Worm (Caenorhabditis elegans): Measurements from ENCODE around the gene rol-1.
"Not testable (repeated sequence)": the region's sequence is repeated elsewhere in the genome, so short reads cannot be mapped to it uniquely, and the experiment has no call there.

Gene rol-1

DNA sequence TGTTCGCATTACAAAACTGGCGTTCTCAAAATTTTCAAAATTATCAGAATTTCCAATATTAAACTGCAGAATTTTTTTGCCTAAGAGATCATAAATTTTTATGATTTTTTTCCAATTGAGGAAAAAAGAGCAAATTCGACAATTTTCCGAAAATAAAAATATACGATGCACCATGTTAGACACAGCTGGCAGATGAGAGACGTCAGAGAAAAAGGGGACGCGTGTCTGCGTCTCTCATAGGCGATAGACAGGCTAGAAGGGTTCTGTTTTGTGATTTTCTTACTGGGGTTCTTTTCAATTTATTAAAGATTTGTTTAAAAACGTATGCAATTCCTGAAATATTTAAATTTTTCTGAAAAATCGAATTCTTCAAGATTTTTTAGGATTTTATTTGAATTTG, 9.4 kb upstream of the rol-1 start (continued):
- TF ChIP-seq C16A3.4 (tag; optimal IDR thresholded peaks at IDR 0.05) (no peak), lin-13 (GFP tag; optimal IDR thresholded peaks at IDR 0.05) (no peak)

DNA sequence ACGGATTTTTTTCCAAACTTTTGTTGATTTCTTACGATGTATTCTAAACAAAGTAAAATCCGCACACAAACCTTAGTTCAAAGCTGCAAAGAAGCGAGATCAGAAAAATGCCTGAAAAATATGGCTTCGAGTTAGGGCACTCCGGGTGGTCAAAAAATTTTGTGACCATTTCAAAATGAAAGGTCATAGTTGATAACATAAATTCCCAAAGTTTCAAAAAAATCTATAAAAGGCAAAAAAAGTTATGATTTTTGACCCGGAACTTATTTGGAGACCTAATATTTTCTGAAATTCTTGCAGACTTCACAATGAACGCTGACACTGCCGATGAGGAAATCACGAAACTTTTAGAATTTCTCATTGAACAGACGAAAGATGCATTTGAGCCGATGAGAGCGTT, 7.8 kb upstream of the rol-1 start, which contains the start of gene Y57A10A.8:
Gene Y57A10A.8 (plus strand): TSS at position 301 of the 400 bp plus-strand sequence.
- not testable (repeated sequence) for TF ChIP-seq lsy-2 (tag; optimal IDR thresholded peaks at IDR 0.05); ceh-88 (GFP tag; IDR thresholded peaks at IDR 0.05); unc-86 (tag; optimal IDR thresholded peaks at IDR 0.05)

DNA sequence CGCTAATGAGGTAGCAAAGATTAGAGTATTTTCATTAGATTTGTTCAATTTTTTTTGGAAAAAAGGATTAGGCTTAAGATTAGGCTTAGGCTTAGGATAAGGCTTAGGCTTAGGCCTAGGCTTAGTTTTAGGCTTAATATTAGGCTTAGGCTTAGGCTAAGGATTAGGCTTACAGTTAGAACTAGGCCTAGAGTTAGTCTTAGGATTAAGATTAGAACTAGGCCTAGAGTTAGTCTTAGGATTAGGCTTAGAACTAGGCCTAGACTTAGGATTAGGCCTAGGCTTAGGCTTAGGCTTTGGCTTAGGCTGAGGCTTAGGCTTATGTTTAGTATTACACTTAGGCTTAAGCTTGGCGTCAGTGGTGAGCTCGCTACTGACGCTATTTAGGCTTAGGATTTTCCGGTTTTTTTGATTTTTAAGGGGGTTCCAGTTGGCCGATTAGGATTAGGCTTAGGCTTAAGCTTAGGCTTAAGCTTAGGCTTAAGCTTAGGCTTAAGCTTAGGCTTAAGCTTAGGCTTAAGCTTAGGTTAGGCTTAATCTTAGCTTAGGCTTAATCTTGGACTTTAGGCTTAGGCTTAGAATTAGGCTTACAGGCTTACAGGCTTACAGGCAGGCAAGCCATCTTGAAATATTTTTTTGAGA, 2.8 kb upstream of the rol-1 start:
- TF ChIP-seq swsn-7 (tag; optimal IDR thresholded peaks at IDR 0.05) (no peak), nhr-47 (tag; optimal IDR thresholded peaks at IDR 0.05) (no peak), aly-2 (tag; optimal IDR thresholded peaks at IDR 0.05) (no peak), unc-86 (tag; optimal IDR thresholded peaks at IDR 0.05) (no peak), egl-13 (tag; optimal IDR thresholded peaks at IDR 0.05) (no peak), nhr-71 (tag; optimal IDR thresholded peaks at IDR 0.05) (no peak), nhr-85 (tag) (no peak), fkh-4 (tag; optimal IDR thresholded peaks at IDR 0.05; ENCODE audit: borderline replicate concordance) (no peak), rnt-1 (tag; optimal IDR thresholded peaks at IDR 0.05) (no peak), C16A3.4 (tag; optimal IDR thresholded peaks at IDR 0.05) (no peak), nhr-76 (tag; optimal IDR thresholded peaks at IDR 0.05) (no peak), sptf-1 (tag; optimal IDR thresholded peaks at IDR 0.05) (no peak)

DNA sequence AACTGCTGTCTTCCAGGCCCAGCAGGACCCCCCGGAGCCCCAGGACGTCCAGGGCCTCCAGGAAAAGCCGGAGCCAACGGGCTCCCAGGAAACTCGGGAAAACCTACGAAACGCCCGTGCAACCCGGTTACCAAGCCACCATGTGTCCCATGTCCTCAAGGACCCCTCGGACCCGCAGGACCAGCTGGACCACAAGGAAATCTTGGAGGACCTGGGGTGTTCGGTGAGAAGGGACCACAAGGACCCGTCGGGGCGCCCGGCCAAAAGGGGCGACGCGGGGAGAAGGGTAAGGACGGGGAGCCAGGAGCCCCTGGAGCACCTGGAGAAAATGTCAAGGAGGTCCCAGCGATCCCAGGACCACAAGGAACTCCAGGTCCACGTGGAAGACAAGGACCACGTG, 3.0 kb downstream of the rol-1 start:
- TF ChIP-seq pag-3 (tag; optimal IDR thresholded peaks at IDR 0.05; ENCODE audit: borderline replicate concordance, insufficient read depth), result no peak
- TF ChIP-seq nhr-76 (tag; optimal IDR thresholded peaks at IDR 0.05), result no peak
- no peak for TF ChIP-seq isw-1 (GFP tag; IDR thresholded peaks at IDR 0.05)
- TF ChIP-seq mep-1 (tag; optimal IDR thresholded peaks at IDR 0.05), result no peak
- TF ChIP-seq snpc-4 (tag; optimal IDR thresholded peaks at IDR 0.05), result no peak
- no peak for TF ChIP-seq skn-1 (tag; optimal IDR thresholded peaks at IDR 0.05)
- TF ChIP-seq sup-37 (GFP tag; optimal IDR thresholded peaks at IDR 0.05), result no peak
- no peak for TF ChIP-seq nhr-28 (tag; optimal IDR thresholded peaks at IDR 0.05)
- TF ChIP-seq unc-130 (tag; optimal IDR thresholded peaks at IDR 0.05), result no peak

DNA sequence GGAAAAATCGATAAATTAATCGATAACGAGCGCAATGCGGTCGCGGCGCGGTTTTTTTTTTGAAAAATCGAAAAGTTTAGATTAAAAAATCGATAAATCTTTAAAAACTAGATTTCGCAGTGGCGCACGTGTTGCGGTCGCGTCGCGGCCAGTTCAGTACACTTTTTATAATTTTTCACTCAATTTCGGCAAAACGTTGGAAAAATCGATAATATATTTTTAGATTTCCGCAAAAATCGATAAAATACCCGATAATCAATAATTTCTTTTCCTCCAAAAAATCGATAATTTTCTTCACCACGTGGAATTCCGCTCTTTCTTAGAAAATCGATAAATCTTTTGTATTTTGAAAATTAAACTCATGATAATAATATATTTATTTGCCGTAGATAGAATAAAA, 4.1 kb downstream of the rol-1 start:
- no peak for TF ChIP-seq sup-37 (GFP tag; optimal IDR thresholded peaks at IDR 0.05)
- TF ChIP-seq ceh-82 (tag; optimal IDR thresholded peaks at IDR 0.05), result no peak
- no peak for TF ChIP-seq pag-3 (tag; optimal IDR thresholded peaks at IDR 0.05; ENCODE audit: borderline replicate concordance, insufficient read depth)
- no peak for TF ChIP-seq Y116A8C.19 (tag; optimal IDR thresholded peaks at IDR 0.05; ENCODE audit: borderline replicate concordance)
- no peak for TF ChIP-seq efl-1 (optimal IDR thresholded peaks at IDR 0.05)
- peak in 1 of 2 experiments; percentile 32 for TF ChIP-seq efl-1 (GFP tag; optimal IDR thresholded peaks at IDR 0.05 in 1 of 2)
- TF ChIP-seq dsc-1 (tag; optimal IDR thresholded peaks at IDR 0.05), result no peak

DNA sequence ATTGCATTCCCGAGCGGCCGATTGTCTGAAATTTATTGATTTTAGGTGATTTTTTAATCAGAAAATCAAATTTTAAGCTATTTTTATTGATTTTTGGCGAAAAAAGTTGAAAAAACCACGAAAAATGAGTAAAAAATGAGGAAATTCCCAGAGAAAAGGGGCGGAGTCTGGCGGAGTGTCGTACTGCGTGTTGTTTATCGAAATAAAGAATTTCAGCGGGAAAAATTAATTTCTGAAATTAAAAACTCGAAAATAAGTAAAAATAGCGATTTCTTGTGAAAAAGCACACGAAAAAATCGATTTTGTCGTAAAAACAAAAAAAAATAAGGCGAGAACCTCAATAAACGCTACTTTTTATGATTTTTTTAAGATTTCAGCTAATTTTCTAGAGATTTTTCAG, 12.5 kb downstream of the rol-1 start, which contains the start of gene Y57A10A.13:
Gene Y57A10A.13 (minus strand): TSS at position 46 of the 400 bp plus-strand sequence.
- TF ChIP-seq lin-35 (GFP tag; optimal IDR thresholded peaks at IDR 0.05) (peak; percentile 72 to 89), dpl-1 (GFP tag; optimal IDR thresholded peaks at IDR 0.05) (peak; percentile 72 to 87 (median 79)), ets-5 (GFP tag; IDR thresholded peaks at IDR 0.05) (no peak), ama-1 (optimal IDR thresholded peaks at IDR 0.05) (no peak), lsy-2 (tag; optimal IDR thresholded peaks at IDR 0.05) (peak; percentile 4 to 52), aha-1 (tag; optimal IDR thresholded peaks at IDR 0.05) (no peak), ceh-90 (tag; optimal IDR thresholded peaks at IDR 0.05) (no peak), skn-1 (tag; optimal IDR thresholded peaks at IDR 0.05) (peak; percentile 15), nhr-76 (tag; optimal IDR thresholded peaks at IDR 0.05) (no peak), zip-4 (GFP tag; optimal IDR thresholded peaks at IDR 0.05) (no peak), efl-1 (optimal IDR thresholded peaks at IDR 0.05) (peak; percentile 58 to 80), efl-1 (GFP tag; optimal IDR thresholded peaks at IDR 0.05 in 1 of 2) (peak; percentile 84 to 98), blmp-1 (tag; optimal IDR thresholded peaks at IDR 0.05) (peak; percentile 13), sup-37 (GFP tag; optimal IDR thresholded peaks at IDR 0.05) (no peak), ztf-4 (tag; optimal IDR thresholded peaks at IDR 0.05) (no peak), nhr-85 (tag) (no peak)

Measured in whole organism, L1 larva.